Worm (Caenorhabditis elegans) whole organism, young adult: Measurements from ENCODE around the gene C29F9.2.

Experiments used
- F22D6.2 ChIP-seq: sonication (generic microtip); optimal IDR thresholded peaks from 2 replicates; lab custom pipeline; 2016; ENCODE audit warnings: mild to moderate bottlenecking, missing genetic modification characterization, missing compliant biosample characterization
- F23B12.7 ChIP-seq: sonication (generic microtip); optimal IDR thresholded peaks from 2 replicates; lab custom pipeline; 2017; ENCODE audit warnings: missing genetic modification characterization, mild to moderate bottlenecking, missing compliant biosample characterization, antibody characterized with exemption, moderate library complexity; ENCODE audit not compliant: insufficient read depth
- F49E8.2 ChIP-seq: sonication (generic microtip); optimal IDR thresholded peaks from 3 replicates; lab custom pipeline; 2017; ENCODE audit warnings: missing genetic modification characterization, mild to moderate bottlenecking, missing compliant biosample characterization, antibody characterized with exemption, moderate library complexity; ENCODE audit not compliant: insufficient read depth
- F57A8.1 ChIP-seq: fragments of 200-800 bp; sonication (Bioruptor generic); optimal IDR thresholded peaks from 2 replicates; lab custom pipeline; 2018; ENCODE audit warnings: mild to moderate bottlenecking, missing genetic modification characterization, moderate library complexity, missing compliant biosample characterization
- Y95B8A.8 ChIP-seq: fragments of 200-800 bp; sonication (Bioruptor generic); IDR thresholded peaks from 2 replicates; pipeline ENCODE4 v1.3.6; 2022; ENCODE audit warnings: missing genetic modification reagents, missing genetic modification characterization, missing compliant biosample characterization
- akir-1 ChIP-seq: fragments of 200-800 bp; sonication (Bioruptor generic); optimal IDR thresholded peaks from 2 replicates; lab custom pipeline; 2018; ENCODE audit warnings: mild to moderate bottlenecking, missing genetic modification characterization, moderate library complexity, missing compliant biosample characterization
- atf-7 ChIP-seq: sonication (generic microtip); optimal IDR thresholded peaks from 2 replicates; lab custom pipeline; 2017; ENCODE audit warnings: mild to moderate bottlenecking, missing genetic modification characterization, missing compliant biosample characterization
- ceh-79 ChIP-seq: sonication (generic microtip); optimal IDR thresholded peaks from 2 replicates; lab custom pipeline; 2017; ENCODE audit warnings: mild to moderate bottlenecking, missing genetic modification characterization, missing compliant biosample characterization
- ceh-91 ChIP-seq: fragments of 200-800 bp; sonication (Bioruptor generic); IDR thresholded peaks from 2 replicates; pipeline ENCODE4 v1.3.6; 2022; ENCODE audit warnings: missing genetic modification reagents, missing genetic modification characterization, missing compliant biosample characterization
- dpff-1 ChIP-seq: sonication (generic microtip); optimal IDR thresholded peaks from 2 replicates; lab custom pipeline; 2017; ENCODE audit warnings: mild to moderate bottlenecking, missing genetic modification characterization, missing compliant biosample characterization
- efl-1 ChIP-seq: fragments of 150-350 bp; optimal IDR thresholded peaks from 2 replicates; lab custom pipeline; 2014; ENCODE audit warnings: missing biosample characterization, missing genetic modification reagents, missing genetic modification characterization
- hmg-20 ChIP-seq: fragments of 200-800 bp; sonication (Bioruptor generic); IDR thresholded peaks from 2 replicates; pipeline ENCODE4 v1.3.6; 2022; ENCODE audit warnings: missing genetic modification reagents, missing genetic modification characterization, missing compliant biosample characterization
- lag-1 ChIP-seq: fragments of 200-800 bp; sonication (Bioruptor generic); IDR thresholded peaks from 2 replicates; pipeline ENCODE4 v1.3.6; 2022; ENCODE audit warnings: missing genetic modification reagents, missing genetic modification characterization, missing compliant biosample characterization
- lin-26 ChIP-seq: fragments of 200-800 bp; sonication (Bioruptor generic); IDR thresholded peaks from 2 replicates; pipeline ENCODE4 v1.3.6; 2022; ENCODE audit warnings: missing genetic modification reagents, missing genetic modification characterization, missing compliant biosample characterization
- lin-54 ChIP-seq: fragments of 200-800 bp; sonication (Bioruptor generic); optimal IDR thresholded peaks from 2 replicates; lab custom pipeline; 2018; ENCODE audit warnings: mild to moderate bottlenecking, missing genetic modification characterization, missing compliant biosample characterization
- lsy-27 ChIP-seq: sonication (generic microtip); optimal IDR thresholded peaks from 2 replicates; lab custom pipeline; 2017; ENCODE audit warnings: missing genetic modification characterization, mild to moderate bottlenecking, missing compliant biosample characterization, antibody characterized with exemption, missing genotype, borderline replicate concordance; ENCODE audit not compliant: insufficient read depth
- madf-6 ChIP-seq: fragments of 200-800 bp; sonication (Bioruptor generic); IDR thresholded peaks from 2 replicates; pipeline ENCODE4 v1.3.6; 2022; ENCODE audit warnings: missing genetic modification reagents, missing genetic modification characterization, missing compliant biosample characterization
- mes-4 ChIP-seq: sonication (generic microtip); optimal IDR thresholded peaks from 2 replicates; lab custom pipeline; 2016; ENCODE audit warnings: missing genotype, missing genetic modification characterization, missing compliant biosample characterization
- nhr-120 ChIP-seq: fragments of 200-800 bp; sonication (Bioruptor generic); IDR thresholded peaks from 2 replicates; pipeline ENCODE4 v1.3.6; 2022; ENCODE audit warnings: missing genetic modification characterization, missing compliant biosample characterization
- nhr-179 ChIP-seq: sonication (generic microtip); optimal IDR thresholded peaks from 2 replicates; lab custom pipeline; 2016; ENCODE audit warnings: mild to moderate bottlenecking, missing genetic modification characterization, missing compliant biosample characterization
- repo-1 ChIP-seq: sonication (generic microtip); optimal IDR thresholded peaks from 2 replicates; lab custom pipeline; 2017; ENCODE audit warnings: mild to moderate bottlenecking, missing genetic modification characterization, missing compliant biosample characterization
- sdz-38 ChIP-seq: sonication (generic microtip); optimal IDR thresholded peaks from 2 replicates; lab custom pipeline; 2016; ENCODE audit warnings: missing genotype, missing genetic modification characterization, missing compliant biosample characterization
- sptf-2 ChIP-seq: fragments of 200-800 bp; sonication (Bioruptor generic); optimal IDR thresholded peaks from 2 replicates; lab custom pipeline; 2018; ENCODE audit warnings: mild to moderate bottlenecking, missing genetic modification characterization, missing compliant biosample characterization
- ztf-18 ChIP-seq: sonication (generic microtip); optimal IDR thresholded peaks from 2 replicates; lab custom pipeline; 2016; ENCODE audit warnings: missing genotype, mild to moderate bottlenecking, missing genetic modification characterization, missing compliant biosample characterization
- ztf-6 ChIP-seq: fragments of 200-800 bp; sonication (Bioruptor generic); IDR thresholded peaks from 2 replicates; pipeline ENCODE4 v1.3.6; 2022; ENCODE audit warnings: missing genetic modification reagents, missing genetic modification characterization, missing compliant biosample characterization

Gene C29F9.2

DNA sequence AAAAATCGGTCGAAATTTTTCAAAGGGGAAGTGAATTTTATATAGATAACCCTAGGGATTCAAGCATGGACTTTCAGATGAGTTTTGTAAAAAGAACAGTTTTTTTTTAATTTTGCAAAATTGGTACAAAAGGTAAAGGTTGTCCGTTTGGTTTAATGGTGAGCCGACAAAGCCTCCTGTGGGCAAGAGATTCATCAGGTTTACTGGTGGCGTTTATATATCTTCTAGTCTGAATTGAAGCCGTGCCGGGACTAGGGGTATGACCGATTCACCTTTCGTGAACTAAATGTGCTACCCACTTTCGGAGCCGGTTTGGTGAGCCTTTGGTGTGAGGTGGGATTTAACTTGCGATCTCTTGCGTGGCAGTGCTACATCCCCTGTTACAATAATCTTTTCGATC, 47.4 kb downstream of the C29F9.2 start:
- no peak for TF ChIP-seq ztf-18 (tag; lab: Kevin White, UChicago)

- no peak for TF ChIP-seq repo-1
- TF ChIP-seq sptf-2, result no peak
- TF ChIP-seq mes-4 (tag; lab: Kevin White, UChicago), result no peak
- TF ChIP-seq F23B12.7, result no peak
- no peak for TF ChIP-seq nhr-120 (GFP tag; lab: Robert Waterston, UW)
- no peak for TF ChIP-seq madf-6 (GFP tag; lab: Robert Waterston, UW)
- TF ChIP-seq, all 124 proteins: peak for 0
These were observed 48.4 kb downstream of the C29F9.2 start, which contains the start of gene F40G9.6 for ce11 chrIII:179123-179592. Gene F40G9.6 (plus strand): TSS chrIII:179542.

ce11 chrIII:180963-181362, 50.2 kb downstream of the C29F9.2 start, which contains the start of gene F40G9.5:
Gene F40G9.5 (plus strand): TSS chrIII:181263.
- TF ChIP-seq hmg-20 (GFP tag; lab: Robert Waterston, UW) (no peak), F22D6.2 (no peak), F57A8.1 (GFP tag; lab: Kevin White, UChicago) (no peak), nhr-179 (tag; lab: Kevin White, UChicago) (no peak), lin-54 (GFP tag; lab: Kevin White, UChicago) (no peak), Y95B8A.8 (GFP tag; lab: Robert Waterston, UW) (no peak), lsy-27 (tag; lab: Kevin White, UChicago) (no peak), ceh-91 (GFP tag; lab: Robert Waterston, UW) (no peak), madf-6 (GFP tag; lab: Robert Waterston, UW) (no peak), akir-1 (GFP tag; lab: Kevin White, UChicago) (no peak), ztf-6 (no peak), lin-26 (GFP tag; lab: Robert Waterston, UW) (no peak), sdz-38 (tag; lab: Kevin White, UChicago) (no peak), lag-1 (GFP tag; lab: Robert Waterston, UW) (no peak), atf-7 (no peak), F49E8.2 (tag; lab: Kevin White, UChicago) (no peak), ceh-79 (no peak), efl-1 (GFP tag; lab: Kevin White, UChicago) (no peak), dpff-1 (tag; lab: Kevin White, UChicago) (no peak)
